Worm (Caenorhabditis elegans): Measurements from ENCODE around the gene Y38E10A.22.
A peak's percentile ranks its signal among the peaks of the same experiment; 100 is the strongest.

The Y38E10A.22 gene

ce11 chrII:12677710-12677974 is at the start of gene Y38E10A.22:
Gene Y38E10A.22, minus strand, starts transcription at chrII:12677810.
- TF ChIP-seq zfh-2 (GFP tag; conservative IDR thresholded peaks at IDR 0.05) (no peak), F23B12.7 (tag; optimal IDR thresholded peaks at IDR 0.05; ENCODE audit: insufficient read depth) (no peak), D2030.7 (GFP tag; IDR thresholded peaks at IDR 0.05) (no peak), dpff-1 (tag; optimal IDR thresholded peaks at IDR 0.05) (no peak), lin-35 (GFP tag; optimal IDR thresholded peaks at IDR 0.05) (no peak), nhr-80 (tag; optimal IDR thresholded peaks at IDR 0.05) (no peak), nhr-120 (GFP tag; IDR thresholded peaks at IDR 0.05) (no peak), madf-8 (GFP tag; conservative IDR thresholded peaks at IDR 0.05) (no peak), snpc-3.4 (tag; optimal IDR thresholded peaks at IDR 0.05) (no peak), athp-1 (tag; optimal IDR thresholded peaks at IDR 0.05) (no peak), B0035.1 (tag; optimal IDR thresholded peaks at IDR 0.05) (no peak), attf-3 (GFP tag; conservative IDR thresholded peaks at IDR 0.05) (no peak)

- no peak for TF ChIP-seq gei-17 (GFP tag; optimal IDR thresholded peaks at IDR 0.05)
- peak; percentile 17 for TF ChIP-seq ceh-79 (tag; optimal IDR thresholded peaks at IDR 0.05)
- peak; percentile 82 for TF ChIP-seq Y95B8A.8 (GFP tag; IDR thresholded peaks at IDR 0.05)
- peak; percentile 63 for TF ChIP-seq ekl-4 (GFP tag; IDR thresholded peaks at IDR 0.05)
- peak; percentile 29; the same call in 1 of the 2 replicates for TF ChIP-seq F33H1.4 (GFP tag; IDR thresholded peaks at IDR 0.05)
- TF ChIP-seq Y56A3A.18 (GFP tag; IDR thresholded peaks at IDR 0.05) = peak; percentile 44; the same call in 1 of the 2 replicates
- TF ChIP-seq athp-1 (tag; optimal IDR thresholded peaks at IDR 0.05) = peak; percentile 55
- TF ChIP-seq tbp1 (GFP tag; optimal IDR thresholded peaks at IDR 0.05) = peak; percentile 23
- TF ChIP-seq F52B5.7 (tag; optimal IDR thresholded peaks at IDR 0.05) = peak; percentile 34
- TF ChIP-seq sdz-38 (tag; optimal IDR thresholded peaks at IDR 0.05) = no peak
- peak; percentile 63 for TF ChIP-seq unc-130 (GFP tag; optimal IDR thresholded peaks at IDR 0.05)
- peak; percentile 85; the same call in 1 of the 2 replicates for TF ChIP-seq Y53G8AR.9 (GFP tag; conservative IDR thresholded peaks at IDR 0.05)
- 0 out of 2 replicates have a peak, but pooled peaks have one; percentile 57 for TF ChIP-seq attf-6 (GFP tag; IDR thresholded peaks at IDR 0.05)
- TF ChIP-seq hmg-1.2 (GFP tag; IDR thresholded peaks at IDR 0.05) = peak; percentile 37
- peak; percentile 29 for TF ChIP-seq lsl-1 (GFP tag; optimal IDR thresholded peaks at IDR 0.05)
- no peak for TF ChIP-seq cebp-2 (GFP tag; IDR thresholded peaks at IDR 0.05)
- TF ChIP-seq cebp-1 (GFP tag; IDR thresholded peaks at IDR 0.05) = no peak
- TF ChIP-seq cebp-1 (tag; optimal IDR thresholded peaks at IDR 0.05) = peak; percentile 45
- TF ChIP-seq B0336.3 (GFP tag; IDR thresholded peaks at IDR 0.05) = peak; percentile 74; the same call in 1 of the 2 replicates
- peak; percentile 78 for TF ChIP-seq hsf-1 (GFP tag; IDR thresholded peaks at IDR 0.05)
- peak; percentile 30; the same call in 1 of the 2 replicates for TF ChIP-seq D2030.7 (GFP tag; IDR thresholded peaks at IDR 0.05)
- peak; percentile 80 for TF ChIP-seq madf-6 (GFP tag; IDR thresholded peaks at IDR 0.05)
- TF ChIP-seq ceh-27 (GFP tag; optimal IDR thresholded peaks at IDR 0.05) = no peak
- TF ChIP-seq snpc-3.4 (tag; optimal IDR thresholded peaks at IDR 0.05) = peak; percentile 13
- peak; percentile 27 for TF ChIP-seq tlf-1 (GFP tag; optimal IDR thresholded peaks at IDR 0.05)
- 0 out of 2 replicates have a peak, but pooled peaks have one; percentile 46 for TF ChIP-seq egl-44 (GFP tag; IDR thresholded peaks at IDR 0.05)
- TF ChIP-seq bed-1 (GFP tag; IDR thresholded peaks at IDR 0.05) = 0 out of 2 replicates have a peak, but pooled peaks have one; percentile 62
- no peak for TF ChIP-seq ama-1 (optimal IDR thresholded peaks at IDR 0.05)
- TF ChIP-seq ama-1 (GFP tag; optimal IDR thresholded peaks at IDR 0.05) = peak in 1 of 2 experiments; percentile 80
- peak; percentile 51 for TF ChIP-seq lin-54 (GFP tag; optimal IDR thresholded peaks at IDR 0.05)
- no peak for TF ChIP-seq T07F8.4 (tag; optimal IDR thresholded peaks at IDR 0.05)
- TF ChIP-seq snpc-1.1 (tag; optimal IDR thresholded peaks at IDR 0.05; ENCODE audit: insufficient read depth) = peak; percentile 3
- 0 out of 2 replicates have a peak, but pooled peaks have one; percentile 21 for TF ChIP-seq ceh-100 (GFP tag; IDR thresholded peaks at IDR 0.05)
- no peak for TF ChIP-seq C06A6.2 (GFP tag; conservative IDR thresholded peaks at IDR 0.05)
- no peak for TF ChIP-seq F22D6.2 (tag; optimal IDR thresholded peaks at IDR 0.05)
- peak; percentile 92 for TF ChIP-seq him-1 (tag; optimal IDR thresholded peaks at IDR 0.05)
- peak; percentile 0 for TF ChIP-seq F49E8.2 (tag; optimal IDR thresholded peaks at IDR 0.05; ENCODE audit: insufficient read depth)
- TF ChIP-seq Y79H2A.3 (GFP tag; conservative IDR thresholded peaks at IDR 0.05) = peak; percentile 81; the same call in 1 of the 2 replicates
- TF ChIP-seq atf-7 (tag; optimal IDR thresholded peaks at IDR 0.05) = peak; percentile 64
Measured at ce11 chrII:12726704-12727103, 49.1 kb upstream of the Y38E10A.22 start.

All from whole organism, young adult.